Fruit fly (Drosophila melanogaster) whole organism, prepupa: ENCODE data around the gene CG18598.

Experiments used
- Blimp-1 ChIP-seq: fragments of 200-800 bp; sonication (Bioruptor generic); optimal IDR thresholded peaks from 3 replicates; lab custom pipeline; 2017; ENCODE audit warnings: missing biosample characterization, missing genetic modification characterization, mild to moderate bottlenecking, moderate library complexity, missing genetic modification reagents
- CG10669 ChIP-seq: fragments of 200-800 bp; sonication (Bioruptor generic); optimal IDR thresholded peaks from 3 replicates; lab custom pipeline; 2018; ENCODE audit warnings: missing biosample characterization, mild to moderate bottlenecking, missing genetic modification characterization, moderate library complexity
- CG11294 ChIP-seq: fragments of 200-800 bp; sonication (Bioruptor generic); IDR thresholded peaks from 2 replicates; pipeline ENCODE4 v1.3.6; 2022; ENCODE audit warnings: missing biosample characterization, missing genetic modification characterization
- CG15336 ChIP-seq: fragments of 200-800 bp; sonication (Bioruptor generic); IDR thresholded peaks from 2 replicates; pipeline ENCODE4 v1.3.6; 2022; ENCODE audit warnings: missing biosample characterization, missing genetic modification characterization
- CG3032 ChIP-seq: fragments of 200-800 bp; optimal IDR thresholded peaks from 2 replicates; lab custom pipeline; 2019; ENCODE audit warnings: missing biosample characterization, mild to moderate bottlenecking, missing genetic modification characterization, moderate library complexity
- CG31627 ChIP-seq: fragments of 200-800 bp; sonication (Bioruptor generic); optimal IDR thresholded peaks from 3 replicates; lab custom pipeline; 2016; ENCODE audit warnings: missing biosample characterization, missing genetic modification characterization
- CG32006 ChIP-seq: fragments of 200-800 bp; sonication (Bioruptor generic); optimal IDR thresholded peaks from 3 replicates; lab custom pipeline; 2017; ENCODE audit warnings: missing biosample characterization, mild to moderate bottlenecking, missing genetic modification characterization
- CG34406 ChIP-seq: fragments of 200-800 bp; sonication (Bioruptor generic); optimal IDR thresholded peaks from 3 replicates; lab custom pipeline; 2016; ENCODE audit warnings: missing biosample characterization, missing genetic modification characterization
- CG3919 ChIP-seq: fragments of 200-800 bp; sonication (Bioruptor generic); optimal IDR thresholded peaks from 3 replicates; lab custom pipeline; 2016; ENCODE audit warnings: missing biosample characterization, missing genetic modification characterization
- CG4318 ChIP-seq: fragments of 200-800 bp; sonication (Bioruptor generic); optimal IDR thresholded peaks from 3 replicates; lab custom pipeline; 2017; ENCODE audit warnings: missing biosample characterization, mild to moderate bottlenecking, missing genetic modification characterization
- CG6163 ChIP-seq: fragments of 200-800 bp; sonication (Bioruptor generic); IDR thresholded peaks from 3 replicates; pipeline ENCODE4 v1.3.6; 2022; ENCODE audit warnings: missing biosample characterization, missing genetic modification characterization
- CG6276 ChIP-seq: fragments of 200-800 bp; sonication (Bioruptor generic); optimal IDR thresholded peaks from 2 replicates; lab custom pipeline; 2017; ENCODE audit warnings: missing biosample characterization, mild to moderate bottlenecking, missing genetic modification characterization
- CG6808 ChIP-seq: fragments of 200-800 bp; sonication (Bioruptor generic); optimal IDR thresholded peaks from 3 replicates; lab custom pipeline; 2017; ENCODE audit warnings: missing biosample characterization, missing genetic modification characterization, mild to moderate bottlenecking, moderate library complexity, missing genetic modification reagents
- CG6854 ChIP-seq: fragments of 200-800 bp; sonication (Bioruptor generic); optimal IDR thresholded peaks from 2 replicates; lab custom pipeline; 2017; ENCODE audit warnings: missing biosample characterization, mild to moderate bottlenecking, missing genetic modification characterization
- CG7368 ChIP-seq: fragments of 200-800 bp; sonication (Bioruptor generic); optimal IDR thresholded peaks from 3 replicates; lab custom pipeline; 2016; ENCODE audit warnings: missing biosample characterization, missing genetic modification characterization
- CG8119 ChIP-seq: fragments of 200-800 bp; sonication (Bioruptor generic); IDR thresholded peaks from 3 replicates; pipeline ENCODE4 v1.3.6; 2022; ENCODE audit warnings: missing biosample characterization, missing genetic modification characterization
- CG8319 ChIP-seq: fragments of 200-800 bp; sonication (Bioruptor generic); optimal IDR thresholded peaks from 3 replicates; lab custom pipeline; 2016; ENCODE audit warnings: missing biosample characterization, missing genetic modification characterization
- CG9139 ChIP-seq: fragments of 200-800 bp; sonication (Bioruptor generic); optimal IDR thresholded peaks from 3 replicates; lab custom pipeline; 2017; ENCODE audit warnings: missing biosample characterization, mild to moderate bottlenecking, missing genetic modification characterization
- Eip75B ChIP-seq: fragments of 200-800 bp; sonication (Bioruptor generic); optimal IDR thresholded peaks from 3 replicates; lab custom pipeline; 2016; ENCODE audit warnings: missing biosample characterization, missing genetic modification characterization
- Eip78C ChIP-seq: fragments of 200-800 bp; sonication (Bioruptor generic); peaks from one replicate; lab custom pipeline; 2016; ENCODE audit warnings: missing biosample characterization, missing genetic modification characterization
- Eip93F ChIP-seq: fragments of 200-800 bp; sonication (Bioruptor generic); optimal IDR thresholded peaks from 2 replicates; lab custom pipeline; 2016; ENCODE audit warnings: missing biosample characterization, mild to moderate bottlenecking, missing genetic modification characterization
- Ets96B ChIP-seq: fragments of 200-800 bp; optimal IDR thresholded peaks from 2 replicates; lab custom pipeline; 2019; ENCODE audit warnings: missing biosample characterization, mild to moderate bottlenecking, missing genetic modification characterization, moderate library complexity
- Gug ChIP-seq: fragments of 200-800 bp; sonication (Bioruptor generic); IDR thresholded peaks from 2 replicates; pipeline ENCODE4 v1.3.6; 2022; ENCODE audit warnings: missing biosample characterization, missing genetic modification characterization
- Hr38 ChIP-seq: sonication (Bioruptor generic); optimal IDR thresholded peaks from 2 replicates; lab custom pipeline; 2016; ENCODE audit warnings: missing biosample characterization, missing genetic modification characterization
- Hr39 ChIP-seq: fragments of 200-800 bp; sonication (Bioruptor generic); optimal IDR thresholded peaks from 2 replicates; lab custom pipeline; 2016; ENCODE audit warnings: missing biosample characterization, missing genetic modification characterization
- Hr4 ChIP-seq: fragments of 200-800 bp; sonication (Bioruptor generic); optimal IDR thresholded peaks from 3 replicates; lab custom pipeline; 2016; ENCODE audit warnings: missing biosample characterization, missing genetic modification characterization
- Met ChIP-seq: fragments of 200-800 bp; sonication (Bioruptor generic); optimal IDR thresholded peaks from 3 replicates; lab custom pipeline; 2016; ENCODE audit warnings: missing biosample characterization, missing genetic modification characterization
- OdsH ChIP-seq: fragments of 200-800 bp; sonication (Bioruptor generic); optimal IDR thresholded peaks from 3 replicates; lab custom pipeline; 2016; ENCODE audit warnings: missing biosample characterization, missing genetic modification characterization
- Smox ChIP-seq: fragments of 200-800 bp; sonication (Bioruptor generic); optimal IDR thresholded peaks from 3 replicates; lab custom pipeline; 2016; ENCODE audit warnings: missing biosample characterization, missing genetic modification characterization
- Sox102F ChIP-seq: fragments of 200-800 bp; sonication (Bioruptor generic); optimal IDR thresholded peaks from 2 replicates; lab custom pipeline; 2016; ENCODE audit warnings: missing biosample characterization, mild to moderate bottlenecking, missing genetic modification characterization
- Sox14 ChIP-seq: fragments of 200-800 bp; sonication (Bioruptor generic); optimal IDR thresholded peaks from 3 replicates; lab custom pipeline; 2016; ENCODE audit warnings: missing biosample characterization, missing genetic modification characterization
- acj6 ChIP-seq: fragments of 200-800 bp; sonication (Bioruptor generic); optimal IDR thresholded peaks from 3 replicates; lab custom pipeline; 2016; ENCODE audit warnings: missing biosample characterization, missing genetic modification characterization
- cyc ChIP-seq: fragments of 200-800 bp; sonication (Bioruptor generic); optimal IDR thresholded peaks from 3 replicates; lab custom pipeline; 2016; ENCODE audit warnings: missing biosample characterization, missing genetic modification characterization
- dsx ChIP-seq: fragments of 200-800 bp; optimal IDR thresholded peaks from 3 replicates; lab custom pipeline; 2019; ENCODE audit warnings: missing biosample characterization, mild to moderate bottlenecking, missing genetic modification characterization, moderate library complexity; ENCODE audit not compliant: poor library complexity, severe bottlenecking
- eg ChIP-seq: fragments of 200-800 bp; sonication (Bioruptor generic); IDR thresholded peaks from 3 replicates; pipeline ENCODE4 v1.3.6; 2022; ENCODE audit warnings: missing biosample characterization, missing genetic modification characterization
- esn ChIP-seq: fragments of 200-800 bp; sonication (Bioruptor generic); optimal IDR thresholded peaks from 2 replicates; lab custom pipeline; 2016; ENCODE audit warnings: missing biosample characterization, mild to moderate bottlenecking, missing genetic modification characterization, moderate library complexity
- fd59A ChIP-seq: fragments of 200-800 bp; sonication (Bioruptor generic); optimal IDR thresholded peaks from 2 replicates; lab custom pipeline; 2017; ENCODE audit warnings: missing biosample characterization, mild to moderate bottlenecking, missing genetic modification characterization, missing genetic modification reagents
- fd85E ChIP-seq: fragments of 200-800 bp; sonication (Bioruptor generic); optimal IDR thresholded peaks from 3 replicates; lab custom pipeline; 2016; ENCODE audit warnings: missing biosample characterization, missing genetic modification characterization
- lz ChIP-seq: fragments of 200-800 bp; sonication (Bioruptor generic); optimal IDR thresholded peaks from 3 replicates; lab custom pipeline; 2016; ENCODE audit warnings: missing biosample characterization, missing genetic modification characterization
- pdm3 ChIP-seq: fragments of 200-800 bp; sonication (Bioruptor generic); optimal IDR thresholded peaks from 3 replicates; lab custom pipeline; 2016; ENCODE audit warnings: missing biosample characterization, missing genetic modification characterization
- salr ChIP-seq, 2 experiments: fragments of 200-800 bp; sonication (Bioruptor generic); optimal IDR thresholded peaks; 3 replicates each; lab custom pipeline; 2016 to 2018; ENCODE audit warnings: missing biosample characterization in 2 of 2, missing genetic modification characterization in 2 of 2, mild to moderate bottlenecking in 1 of 2
- spab ChIP-seq: fragments of 200-800 bp; sonication (Bioruptor generic); optimal IDR thresholded peaks from 2 replicates; lab custom pipeline; 2017; ENCODE audit warnings: missing biosample characterization, mild to moderate bottlenecking, missing genetic modification characterization, missing genetic modification reagents
- svp ChIP-seq: fragments of 200-800 bp; sonication (Bioruptor generic); peaks from one replicate; lab custom pipeline; 2016; ENCODE audit warnings: missing biosample characterization, missing genetic modification characterization
- topi ChIP-seq: fragments of 200-800 bp; sonication (Bioruptor generic); optimal IDR thresholded peaks from 3 replicates; lab custom pipeline; 2016; ENCODE audit warnings: missing biosample characterization, missing genetic modification characterization
- vri ChIP-seq: fragments of 200-800 bp; sonication (Bioruptor generic); optimal IDR thresholded peaks from 3 replicates; lab custom pipeline; 2016; ENCODE audit warnings: missing biosample characterization, mild to moderate bottlenecking, missing genetic modification characterization

CG18598 gene

DNA sequence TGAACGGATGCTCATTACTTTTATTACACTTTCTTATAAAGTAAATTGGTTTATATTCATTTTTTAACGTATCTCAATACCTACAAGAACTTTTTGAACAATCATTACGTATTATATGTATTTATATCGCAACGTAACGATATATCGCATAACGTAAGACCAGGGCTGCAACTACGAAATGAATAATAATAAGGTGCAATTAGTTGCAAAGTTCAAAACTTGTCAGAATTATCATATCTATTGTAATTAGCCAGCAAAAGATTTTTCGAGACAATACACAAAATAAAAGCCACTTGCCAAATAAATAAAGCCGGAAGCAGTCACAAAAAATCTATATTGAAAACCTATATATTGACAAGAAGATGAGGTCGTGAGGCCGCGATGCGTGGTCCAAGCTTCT is 35.6 kb upstream of the CG18598 start (continued):
- TF ChIP-seq CG6854 (GFP tag; lab: Kevin White, UChicago) (no peak), esn (peak; percentile 61), CG11294 (GFP tag; lab: Robert Waterston, UW) (no peak), Hr38 (GFP tag; lab: Kevin White, UChicago) (no peak), CG10669 (GFP tag; lab: Kevin White, UChicago) (no peak), CG3919 (no peak), CG8119 (GFP tag; lab: Robert Waterston, UW) (0 out of 3 replicates have a peak, but pooled peaks have one; percentile 17), CG6808 (no peak), Sox14 (GFP tag; lab: Kevin White, UChicago) (peak; percentile 32), OdsH (GFP tag; lab: Kevin White, UChicago) (peak; percentile 57)
- TF ChIP-seq, all 60 proteins: peak for 23

DNA sequence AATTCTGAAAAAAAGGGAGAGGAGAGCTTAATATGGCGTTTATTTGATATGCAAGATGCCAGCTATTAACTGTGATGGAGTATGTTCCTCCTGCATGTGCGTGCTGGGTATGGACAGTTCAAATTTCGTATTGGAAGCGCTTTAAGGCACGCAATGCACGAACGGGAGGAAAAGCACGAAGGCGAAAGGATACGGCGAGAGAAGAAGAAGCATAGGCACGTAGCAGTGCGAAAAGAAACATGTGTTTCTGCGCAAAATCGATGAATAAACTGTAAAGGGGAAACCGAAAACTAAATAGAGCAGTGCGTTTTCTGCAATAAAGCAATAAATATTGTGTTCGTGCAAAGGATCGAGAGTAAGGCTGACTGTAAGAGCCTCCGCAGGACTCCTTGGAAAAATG is 35.0 kb upstream of the CG18598 start, which contains the start of gene CG14314:
Gene CG14314 (plus strand): TSS at position 243 of the 400 bp plus-strand sequence.
- no peak for TF ChIP-seq CG3032 (tag; lab: Kevin White, UChicago)
- no peak for TF ChIP-seq CG3919
- TF ChIP-seq esn, result no peak
- TF ChIP-seq CG34406 (GFP tag; lab: Kevin White, UChicago), result no peak
- TF ChIP-seq Hr39 (GFP tag; lab: Kevin White, UChicago), result no peak
- no peak for TF ChIP-seq Blimp-1
- no peak for TF ChIP-seq pdm3
- TF ChIP-seq svp, result no peak
- TF ChIP-seq spab (GFP tag; lab: Kevin White, UChicago), result no peak
- no peak for TF ChIP-seq acj6 (GFP tag; lab: Kevin White, UChicago)
- TF ChIP-seq CG31627 (GFP tag; lab: Kevin White, UChicago), result no peak
- TF ChIP-seq CG9139, result no peak
- TF ChIP-seq salr (GFP tag; optimal IDR thresholded peaks at IDR 0.05; lab: Kevin White, UChicago), result no peak
- TF ChIP-seq CG4318 (GFP tag; lab: Kevin White, UChicago), result no peak
- no peak for TF ChIP-seq OdsH (GFP tag; lab: Kevin White, UChicago)
- no peak for TF ChIP-seq CG15336 (GFP tag; lab: Robert Waterston, UW)
- TF ChIP-seq Gug (GFP tag; lab: Robert Waterston, UW), result no peak

DNA sequence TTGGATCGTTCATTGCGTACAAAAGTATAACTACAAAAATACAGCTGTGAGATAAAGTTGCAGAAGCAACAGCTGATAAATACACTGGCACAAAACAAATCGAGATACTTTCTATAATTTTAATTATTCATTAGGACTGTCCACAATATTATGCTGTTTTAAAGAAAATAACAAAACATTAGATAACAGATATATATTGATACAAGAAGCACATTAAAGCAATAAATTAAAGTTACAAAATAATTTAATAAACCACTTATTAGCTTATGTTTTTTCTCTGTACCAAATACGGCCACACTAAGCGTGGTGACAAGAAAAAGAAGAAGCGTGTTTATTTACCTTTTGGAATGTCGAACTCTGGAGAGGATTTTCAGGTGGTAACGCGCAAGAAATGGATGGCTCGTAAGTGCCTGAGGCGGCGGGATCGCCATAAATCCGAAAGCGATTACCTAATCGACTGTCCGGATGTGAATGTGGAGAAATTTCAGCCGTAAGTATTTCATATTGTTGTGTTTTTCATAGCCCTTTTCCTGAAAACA is 30.6 kb upstream of the CG18598 start, which contains the start of the genes CG7988 and CG7183:
Gene CG7988 (plus strand): TSS at position 316 of the 539 bp plus-strand sequence.
Gene CG7183 (minus strand): TSS at position 489 of the 539 bp plus-strand sequence.
- TF ChIP-seq CG6276 (GFP tag; lab: Kevin White, UChicago), result peak; percentile 88
- TF ChIP-seq fd59A (GFP tag; lab: Kevin White, UChicago), result peak; percentile 95
- TF ChIP-seq CG8119 (GFP tag; lab: Robert Waterston, UW), result peak; percentile 97
- peak; percentile 99 for TF ChIP-seq lz (GFP tag; lab: Kevin White, UChicago)
- TF ChIP-seq CG32006 (GFP tag; lab: Kevin White, UChicago), result peak; percentile 98
- peak; percentile 99 for TF ChIP-seq svp
- peak; percentile 98 for TF ChIP-seq Met
- TF ChIP-seq Ets96B (tag; lab: Kevin White, UChicago), result peak; percentile 98
- TF ChIP-seq CG10669 (GFP tag; lab: Kevin White, UChicago), result peak; percentile 97
- TF ChIP-seq CG34406 (GFP tag; lab: Kevin White, UChicago), result peak; percentile 98
- peak; percentile 98 for TF ChIP-seq CG6163 (GFP tag; lab: Robert Waterston, UW)
- TF ChIP-seq CG9139, result peak; percentile 93
- TF ChIP-seq CG8319 (GFP tag; lab: Kevin White, UChicago), result peak; percentile 95
- TF ChIP-seq fd85E (GFP tag; lab: Kevin White, UChicago), result no peak
- TF ChIP-seq CG4318 (GFP tag; lab: Kevin White, UChicago), result no peak
- peak; percentile 97 for TF ChIP-seq cyc
- TF ChIP-seq Hr39 (GFP tag; lab: Kevin White, UChicago), result peak; percentile 98
- TF ChIP-seq CG6808, result peak; percentile 93
- peak; percentile 97 for TF ChIP-seq dsx (GFP tag; lab: Kevin White, UChicago)
- peak; percentile 99 for TF ChIP-seq CG3032 (tag; lab: Kevin White, UChicago)
- TF ChIP-seq CG31627 (GFP tag; lab: Kevin White, UChicago), result peak; percentile 99
- TF ChIP-seq spab (GFP tag; lab: Kevin White, UChicago), result peak; percentile 90
- peak; percentile 98 for TF ChIP-seq Hr4 (GFP tag; lab: Kevin White, UChicago)
- TF ChIP-seq Smox, result peak; percentile 98
- peak; percentile 93 for TF ChIP-seq CG7368 (GFP tag; lab: Kevin White, UChicago)
- TF ChIP-seq vri (GFP tag; lab: Kevin White, UChicago), result no peak
- TF ChIP-seq OdsH (GFP tag; lab: Kevin White, UChicago), result peak; percentile 99
- TF ChIP-seq pdm3, result peak; percentile 99
- TF ChIP-seq topi (GFP tag; lab: Kevin White, UChicago), result peak; percentile 98
- peak; percentile 98 for TF ChIP-seq acj6 (GFP tag; lab: Kevin White, UChicago)
- TF ChIP-seq Sox102F, result peak; percentile 95
- peak; percentile 99 for TF ChIP-seq eg
- TF ChIP-seq Eip78C (GFP tag; lab: Kevin White, UChicago), result peak; percentile 99
- TF ChIP-seq Eip75B (GFP tag; lab: Kevin White, UChicago), result peak; percentile 98
- peak; percentile 82 for TF ChIP-seq Eip93F
